Worm (Caenorhabditis elegans) whole organism, midembryonic: Measurements from ENCODE around the gene F09F9.3.

Experiments
- T22C8.4 ChIP-seq: fragments of 200-800 bp; sonication (Bioruptor generic); IDR thresholded peaks from 2 replicates; pipeline ENCODE4 v1.3.6; 2022; ENCODE audit warnings: missing genetic modification characterization, missing compliant biosample characterization
- cog-1 ChIP-seq: sonication (generic microtip); optimal IDR thresholded peaks from 2 replicates; lab custom pipeline; 2016; ENCODE audit warnings: missing genetic modification characterization, missing compliant biosample characterization
- flt-1 ChIP-seq: fragments of 200-800 bp; sonication (Bioruptor generic); IDR thresholded peaks from 2 replicates; pipeline ENCODE4 v1.3.6; 2022; ENCODE audit warnings: missing genetic modification characterization, missing compliant biosample characterization
- klf-2 ChIP-seq: fragments of 200-800 bp; sonication (Bioruptor generic); conservative IDR thresholded peaks from 2 replicates; pipeline ENCODE4 v1.3.6; 2022; ENCODE audit warnings: missing genetic modification reagents, missing genetic modification characterization, missing compliant biosample characterization
- med-1 ChIP-seq: sonication (generic microtip); optimal IDR thresholded peaks from 2 replicates; lab custom pipeline; 2017; ENCODE audit warnings: missing genetic modification characterization, mild to moderate bottlenecking, missing compliant biosample characterization, antibody characterized with exemption, missing genetic modification reagents; ENCODE audit not compliant: insufficient read depth
- ref-1 ChIP-seq: fragments of 200-800 bp; sonication (Bioruptor generic); conservative IDR thresholded peaks from 2 replicates; pipeline ENCODE4 v1.3.6; 2022; ENCODE audit warnings: missing genetic modification reagents, missing genetic modification characterization, missing compliant biosample characterization
- tab-1 ChIP-seq: fragments of 200-800 bp; sonication (Bioruptor generic); IDR thresholded peaks from 2 replicates; pipeline ENCODE4 v1.3.6; 2022; ENCODE audit warnings: missing genetic modification characterization, missing compliant biosample characterization
- ztf-23 ChIP-seq: fragments of 200-800 bp; sonication (Bioruptor generic); IDR thresholded peaks from 2 replicates; pipeline ENCODE4 v1.3.6; 2022; ENCODE audit warnings: missing genetic modification reagents, missing genetic modification characterization, missing compliant biosample characterization
- ztf-29 ChIP-seq: fragments of 200-800 bp; sonication (Bioruptor generic); IDR thresholded peaks from 2 replicates; pipeline ENCODE4 v1.3.6; 2022; ENCODE audit warnings: missing genetic modification reagents, missing genetic modification characterization, missing compliant biosample characterization

The F09F9.3 gene

ce11 chrX:4120935-4121334 is at the start of gene F09F9.3:
F09F9.3 (minus strand) TSS chrX:4121035.
- TF ChIP-seq med-1 (GFP tag; lab: Kevin White, UChicago), result no peak
- TF ChIP-seq flt-1 (GFP tag; lab: Robert Waterston, UW), result no peak
- TF ChIP-seq cog-1 (tag; lab: Kevin White, UChicago), result no peak
- no peak for TF ChIP-seq tab-1 (GFP tag; lab: Robert Waterston, UW)
- TF ChIP-seq ztf-23 (GFP tag; lab: Robert Waterston, UW), result no peak
- no peak for TF ChIP-seq ref-1 (GFP tag; lab: Robert Waterston, UW)
- TF ChIP-seq ztf-29 (GFP tag; lab: Robert Waterston, UW), result no peak
- TF ChIP-seq klf-2 (GFP tag; lab: Robert Waterston, UW), result no peak
- no peak for TF ChIP-seq T22C8.4 (GFP tag; lab: Robert Waterston, UW)

ce11 chrX:4167150-4167549 is 46.3 kb upstream of the F09F9.3 start, which contains the start of gene ZK470.14:
ZK470.14 (plus strand) TSS chrX:4167450.
- TF ChIP-seq flt-1 (GFP tag; lab: Robert Waterston, UW) (no peak), ref-1 (GFP tag; lab: Robert Waterston, UW) (no peak), klf-2 (GFP tag; lab: Robert Waterston, UW) (no peak), T22C8.4 (GFP tag; lab: Robert Waterston, UW) (no peak), tab-1 (GFP tag; lab: Robert Waterston, UW) (no peak), cog-1 (tag; lab: Kevin White, UChicago) (no peak), ztf-29 (GFP tag; lab: Robert Waterston, UW) (no peak), med-1 (GFP tag; lab: Kevin White, UChicago) (no peak), ztf-23 (GFP tag; lab: Robert Waterston, UW) (no peak)

- no peak for TF ChIP-seq ztf-23 (GFP tag; lab: Robert Waterston, UW)
- no peak for TF ChIP-seq ref-1 (GFP tag; lab: Robert Waterston, UW)
- no peak for TF ChIP-seq klf-2 (GFP tag; lab: Robert Waterston, UW)
- TF ChIP-seq flt-1 (GFP tag; lab: Robert Waterston, UW), result no peak
- no peak for TF ChIP-seq ztf-29 (GFP tag; lab: Robert Waterston, UW)
- no peak for TF ChIP-seq cog-1 (tag; lab: Kevin White, UChicago)
- TF ChIP-seq T22C8.4 (GFP tag; lab: Robert Waterston, UW), result no peak
- no peak for TF ChIP-seq tab-1 (GFP tag; lab: Robert Waterston, UW)
- no peak for TF ChIP-seq med-1 (GFP tag; lab: Kevin White, UChicago)
These were observed 42.6 kb upstream of the F09F9.3 start, which contains the start of gene ZK470.1 for ce11 chrX:4163391-4163790. ZK470.1 (plus strand) TSS chrX:4163691.

- TF ChIP-seq ztf-29 (GFP tag; lab: Robert Waterston, UW) (no peak), med-1 (GFP tag; lab: Kevin White, UChicago) (no peak), cog-1 (tag; lab: Kevin White, UChicago) (no peak), ztf-23 (GFP tag; lab: Robert Waterston, UW) (no peak), T22C8.4 (GFP tag; lab: Robert Waterston, UW) (no peak), tab-1 (GFP tag; lab: Robert Waterston, UW) (no peak), ref-1 (GFP tag; lab: Robert Waterston, UW) (no peak), flt-1 (GFP tag; lab: Robert Waterston, UW) (no peak), klf-2 (GFP tag; lab: Robert Waterston, UW) (no peak)
These were observed 41.1 kb upstream of the F09F9.3 start for ce11 chrX:4161938-4162337.

- TF ChIP-seq tab-1 (GFP tag; lab: Robert Waterston, UW) (no peak), klf-2 (GFP tag; lab: Robert Waterston, UW) (no peak), ztf-23 (GFP tag; lab: Robert Waterston, UW) (no peak), ztf-29 (GFP tag; lab: Robert Waterston, UW) (no peak), ref-1 (GFP tag; lab: Robert Waterston, UW) (no peak), med-1 (GFP tag; lab: Kevin White, UChicago) (no peak), T22C8.4 (GFP tag; lab: Robert Waterston, UW) (no peak), cog-1 (tag; lab: Kevin White, UChicago) (no peak), flt-1 (GFP tag; lab: Robert Waterston, UW) (no peak)
These were observed 39.1 kb upstream of the F09F9.3 start for ce11 chrX:4159929-4160328.

- TF ChIP-seq klf-2 (GFP tag; lab: Robert Waterston, UW), result no peak
- TF ChIP-seq T22C8.4 (GFP tag; lab: Robert Waterston, UW), result no peak
- TF ChIP-seq ref-1 (GFP tag; lab: Robert Waterston, UW), result no peak
- TF ChIP-seq cog-1 (tag; lab: Kevin White, UChicago), result no peak
- no peak for TF ChIP-seq ztf-23 (GFP tag; lab: Robert Waterston, UW)
- TF ChIP-seq tab-1 (GFP tag; lab: Robert Waterston, UW), result no peak
- TF ChIP-seq ztf-29 (GFP tag; lab: Robert Waterston, UW), result no peak
- no peak for TF ChIP-seq med-1 (GFP tag; lab: Kevin White, UChicago)
- TF ChIP-seq flt-1 (GFP tag; lab: Robert Waterston, UW), result no peak
These were observed 38.5 kb upstream of the F09F9.3 start for ce11 chrX:4159185-4159871.

ce11 chrX:4157896-4158295 is 37.1 kb upstream of the F09F9.3 start:
- no peak for TF ChIP-seq flt-1 (GFP tag; lab: Robert Waterston, UW)
- TF ChIP-seq ztf-29 (GFP tag; lab: Robert Waterston, UW), result no peak
- no peak for TF ChIP-seq cog-1 (tag; lab: Kevin White, UChicago)
- no peak for TF ChIP-seq ztf-23 (GFP tag; lab: Robert Waterston, UW)
- no peak for TF ChIP-seq klf-2 (GFP tag; lab: Robert Waterston, UW)
- TF ChIP-seq med-1 (GFP tag; lab: Kevin White, UChicago), result no peak
- no peak for TF ChIP-seq tab-1 (GFP tag; lab: Robert Waterston, UW)
- TF ChIP-seq T22C8.4 (GFP tag; lab: Robert Waterston, UW), result no peak
- TF ChIP-seq ref-1 (GFP tag; lab: Robert Waterston, UW), result no peak

ce11 chrX:4154784-4155183 is 33.9 kb upstream of the F09F9.3 start:
- TF ChIP-seq klf-2 (GFP tag; lab: Robert Waterston, UW) (no peak), ztf-29 (GFP tag; lab: Robert Waterston, UW) (no peak), tab-1 (GFP tag; lab: Robert Waterston, UW) (no peak), flt-1 (GFP tag; lab: Robert Waterston, UW) (no peak), ztf-23 (GFP tag; lab: Robert Waterston, UW) (no peak), cog-1 (tag; lab: Kevin White, UChicago) (no peak), med-1 (GFP tag; lab: Kevin White, UChicago) (no peak), T22C8.4 (GFP tag; lab: Robert Waterston, UW) (no peak), ref-1 (GFP tag; lab: Robert Waterston, UW) (no peak)
